Worm (Caenorhabditis elegans): Measurements from ENCODE around the gene Y54G9A.7.

DNA sequence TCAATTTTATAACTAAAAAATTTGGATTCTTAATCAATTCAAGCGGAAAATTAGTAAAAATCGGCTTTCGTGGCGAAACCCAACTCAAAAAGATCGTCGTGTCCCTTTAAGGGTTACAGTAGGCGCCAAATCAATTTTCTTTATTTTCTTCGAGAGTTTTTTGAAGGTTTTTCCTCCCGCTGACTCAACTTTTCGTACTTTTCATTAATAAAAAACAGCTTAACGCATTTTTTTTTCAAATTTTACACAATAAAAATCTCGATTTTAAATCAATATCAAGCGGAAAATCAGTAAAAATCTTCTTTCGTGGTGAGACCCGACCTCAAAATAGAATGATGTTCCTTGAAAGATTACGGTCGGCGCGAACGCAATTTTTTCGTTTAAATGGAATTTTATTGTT, 6.5 kb upstream of the Y54G9A.7 start:
- TF ChIP-seq ztf-11 (tag; optimal IDR thresholded peaks at IDR 0.05) (no peak), lsy-2 (tag; optimal IDR thresholded peaks at IDR 0.05) (no peak), set-16 (GFP tag; IDR thresholded peaks at IDR 0.05) (no peak), nhr-77 (tag; optimal IDR thresholded peaks at IDR 0.05) (no peak), unc-62 (GFP tag; optimal IDR thresholded peaks at IDR 0.05 in 1 of 2) (no peak), unc-62 (tag; optimal IDR thresholded peaks at IDR 0.05) (no peak), egl-43 (GFP tag; IDR thresholded peaks at IDR 0.05) (no peak), egl-27 (tag; optimal IDR thresholded peaks at IDR 0.05) (no peak)
